Worm (Caenorhabditis elegans): Measurements from ENCODE around the gene klp-13.

DNA sequence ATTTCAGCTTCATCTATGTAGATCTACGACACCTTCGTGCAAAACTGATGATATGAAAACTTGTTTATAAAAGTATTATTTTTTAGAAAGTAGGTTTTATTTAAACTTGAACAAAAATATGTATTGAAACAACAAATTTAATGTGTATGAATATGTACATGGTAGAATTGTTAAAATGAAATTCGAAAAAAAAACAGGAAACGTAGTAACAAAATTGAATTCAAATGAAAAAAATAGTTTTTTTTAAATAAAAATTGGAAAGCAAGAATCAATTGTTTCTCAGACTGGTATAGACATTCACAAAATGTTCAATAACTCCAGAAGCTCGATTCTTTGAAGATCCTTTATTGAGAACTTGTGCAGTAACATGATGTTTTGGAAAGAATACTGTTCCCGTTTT is 36.0 kb downstream of the klp-13 start:
- no peak for TF ChIP-seq sea-1 (GFP tag; conservative IDR thresholded peaks at IDR 0.05)
- TF ChIP-seq hmbx-1 (tag; optimal IDR thresholded peaks at IDR 0.05), result no peak
- TF ChIP-seq ama-1 (optimal IDR thresholded peaks at IDR 0.05), result no peak
- TF ChIP-seq F13C5.2 (tag; optimal IDR thresholded peaks at IDR 0.05), result no peak
- TF ChIP-seq ceh-36 (tag; optimal IDR thresholded peaks at IDR 0.05), result no peak
- no peak for TF ChIP-seq hnd-1 (tag; optimal IDR thresholded peaks at IDR 0.05)
- TF ChIP-seq tra-4 (tag; optimal IDR thresholded peaks at IDR 0.05), result no peak
- TF ChIP-seq flt-1 (GFP tag; IDR thresholded peaks at IDR 0.05), result no peak

All from whole organism, early embryonic.